Worm (Caenorhabditis elegans) whole organism, mixed stage, embryonic: Measurements from ENCODE around the gene ZK550.6.

Source experiments
- mab-5 ChIP-seq: fragments of 150-350 bp; optimal IDR thresholded peaks from 2 replicates; lab custom pipeline; 2014; ENCODE audit warnings: missing biosample characterization, missing genetic modification characterization
- mep-1 ChIP-seq: fragments of 150-350 bp; optimal IDR thresholded peaks from 2 replicates; lab custom pipeline; 2017; ENCODE audit warnings: missing biosample characterization, missing genetic modification reagents, missing genetic modification characterization, inconsistent platforms
- pha-4 ChIP-seq: fragments of 150-350 bp; optimal IDR thresholded peaks from 2 replicates; lab custom pipeline; 2018; ENCODE audit warnings: missing biosample characterization, missing genetic modification reagents, missing genetic modification characterization
- sem-2 ChIP-seq: fragments of 200-800 bp; sonication (Bioruptor generic); optimal IDR thresholded peaks from 2 replicates; lab custom pipeline; 2018; ENCODE audit warnings: mild to moderate bottlenecking, missing genetic modification characterization, missing compliant biosample characterization
- snpc-4 ChIP-seq: fragments of 150-350 bp; optimal IDR thresholded peaks from 2 replicates; lab custom pipeline; 2014; ENCODE audit warnings: missing biosample characterization, missing genetic modification characterization
- unc-39 ChIP-seq: fragments of 150-350 bp; optimal IDR thresholded peaks from 2 replicates; lab custom pipeline; 2014; ENCODE audit warnings: missing biosample characterization, missing genetic modification characterization
- ztf-11 ChIP-seq: fragments of 150-350 bp; optimal IDR thresholded peaks from 2 replicates; lab custom pipeline; 2014; ENCODE audit warnings: missing biosample characterization, missing genetic modification characterization

ce11 chrIV:17230958-17231357, 31.3 kb downstream of the ZK550.6 start, which contains the start of gene npr-32:
- TF ChIP-seq pha-4 (tag; lab: Kevin White, UChicago) = no peak
- TF ChIP-seq mab-5 (tag; lab: Kevin White, UChicago) = no peak
- TF ChIP-seq mep-1 (tag; lab: Kevin White, UChicago) = no peak
- TF ChIP-seq unc-39 (tag; lab: Kevin White, UChicago) = no peak
- TF ChIP-seq snpc-4 (tag; lab: Kevin White, UChicago) = no peak
- no peak for TF ChIP-seq sem-2
- TF ChIP-seq ztf-11 (tag; lab: Kevin White, UChicago) = no peak
